Fruit fly (Drosophila melanogaster) whole organism, embryonic: ENCODE results near the gene CG17549.

Experiments used
- Ada2b ChIP-seq: fragments of 200-800 bp; sonication (Bioruptor generic); IDR thresholded peaks from 2 replicates; pipeline ENCODE4 v1.3.6; 2022; ENCODE audit warnings: missing biosample characterization, missing genetic modification characterization
- Atf3 ChIP-seq: fragments of 200-800 bp; sonication (Bioruptor generic); optimal IDR thresholded peaks from 3 replicates; lab custom pipeline; 2016; ENCODE audit warnings: missing biosample characterization, missing genetic modification characterization
- Blimp-1 ChIP-seq: fragments of 200-800 bp; sonication (Bioruptor generic); optimal IDR thresholded peaks from 3 replicates; lab custom pipeline; 2018; ENCODE audit warnings: missing biosample characterization, missing genetic modification characterization, mild to moderate bottlenecking, moderate library complexity, missing genetic modification reagents
- CG10274 ChIP-seq: fragments of 200-800 bp; sonication (Bioruptor generic); optimal IDR thresholded peaks from 3 replicates; lab custom pipeline; 2017; ENCODE audit warnings: missing biosample characterization, mild to moderate bottlenecking, missing genetic modification characterization
- CG14710 ChIP-seq: fragments of 200-800 bp; sonication (Bioruptor generic); optimal IDR thresholded peaks from 3 replicates; lab custom pipeline; 2019; ENCODE audit warnings: missing biosample characterization, mild to moderate bottlenecking, missing genetic modification characterization, moderate library complexity
- CG14860 ChIP-seq: fragments of 200-800 bp; sonication (Bioruptor generic); IDR thresholded peaks from 3 replicates; pipeline ENCODE4 v1.3.6; 2022; ENCODE audit warnings: missing biosample characterization, missing genetic modification characterization; ENCODE audit not compliant: partially characterized antibody
- CG15073 ChIP-seq: fragments of 200-800 bp; sonication (Bioruptor generic); optimal IDR thresholded peaks from 2 replicates; lab custom pipeline; 2016; ENCODE audit warnings: missing biosample characterization, missing genetic modification characterization
- CG17385 ChIP-seq: fragments of 200-800 bp; sonication (Bioruptor generic); optimal IDR thresholded peaks from 3 replicates; lab custom pipeline; 2018; ENCODE audit warnings: missing biosample characterization, mild to moderate bottlenecking, missing genetic modification characterization
- CG17568 ChIP-seq: fragments of 200-800 bp; sonication (Bioruptor generic); optimal IDR thresholded peaks from 2 replicates; lab custom pipeline; 2018; ENCODE audit warnings: missing biosample characterization, mild to moderate bottlenecking, missing genetic modification characterization, moderate library complexity
- CG18262 ChIP-seq: fragments of 200-800 bp; optimal IDR thresholded peaks from 3 replicates; lab custom pipeline; 2019; ENCODE audit warnings: missing biosample characterization, mild to moderate bottlenecking, missing genetic modification characterization, moderate library complexity
- CG2120 ChIP-seq: fragments of 200-800 bp; sonication (Bioruptor generic); optimal IDR thresholded peaks from 3 replicates; lab custom pipeline; 2016; ENCODE audit warnings: missing biosample characterization, missing genetic modification characterization
- CG2199 ChIP-seq: fragments of 200-800 bp; sonication (Bioruptor generic); IDR thresholded peaks from 3 replicates; pipeline ENCODE4 v1.3.6; 2022; ENCODE audit warnings: missing biosample characterization, missing genetic modification characterization
- CG3065 ChIP-seq: fragments of 200-800 bp; sonication (Bioruptor generic); optimal IDR thresholded peaks from 2 replicates; lab custom pipeline; 2016; ENCODE audit warnings: missing biosample characterization, missing genetic modification characterization
- CG5180 ChIP-seq: fragments of 200-800 bp; sonication (Bioruptor generic); optimal IDR thresholded peaks from 3 replicates; lab custom pipeline; 2017; ENCODE audit warnings: missing biosample characterization, missing genetic modification characterization, mild to moderate bottlenecking, moderate library complexity, missing genetic modification reagents
- CG7271 ChIP-seq: fragments of 200-800 bp; sonication (Bioruptor generic); optimal IDR thresholded peaks from 2 replicates; lab custom pipeline; 2018; ENCODE audit warnings: missing biosample characterization, mild to moderate bottlenecking, missing genetic modification characterization, moderate library complexity
- CG7372 ChIP-seq: fragments of 200-800 bp; sonication (Bioruptor generic); IDR thresholded peaks from 2 replicates; pipeline ENCODE4 v1.3.6; 2022; ENCODE audit warnings: missing biosample characterization, missing genetic modification characterization
- CG9727 ChIP-seq: fragments of 200-800 bp; sonication (Bioruptor generic); optimal IDR thresholded peaks from 3 replicates; lab custom pipeline; 2017; ENCODE audit warnings: missing biosample characterization, mild to moderate bottlenecking, missing genetic modification characterization
- CG9797 ChIP-seq: fragments of 200-800 bp; sonication (Bioruptor generic); optimal IDR thresholded peaks from 3 replicates; lab custom pipeline; 2018; ENCODE audit warnings: missing biosample characterization, mild to moderate bottlenecking, missing genetic modification characterization
- CTCF ChIP-seq: fragments of 200-800 bp; sonication (Bioruptor generic); optimal IDR thresholded peaks from 2 replicates; lab custom pipeline; 2017; ENCODE audit warnings: missing biosample characterization, mild to moderate bottlenecking, missing genetic modification characterization, moderate library complexity
- Camta ChIP-seq: fragments of 200-800 bp; sonication (Bioruptor generic); optimal IDR thresholded peaks from 2 replicates; lab custom pipeline; 2016; ENCODE audit warnings: missing biosample characterization, missing genetic modification characterization
- Deaf1 ChIP-seq: fragments of 200-800 bp; optimal IDR thresholded peaks from 3 replicates; lab custom pipeline; 2019; ENCODE audit warnings: missing biosample characterization, mild to moderate bottlenecking, missing genetic modification characterization, moderate library complexity
- Elba2 ChIP-seq: fragments of 200-800 bp; sonication (Bioruptor generic); optimal IDR thresholded peaks from 3 replicates; lab custom pipeline; 2016; ENCODE audit warnings: missing biosample characterization, missing genetic modification characterization
- Gug ChIP-seq: fragments of 200-800 bp; sonication (Bioruptor generic); IDR thresholded peaks from 4 replicates; pipeline ENCODE4 v1.3.6; 2022; ENCODE audit warnings: missing biosample characterization, missing genetic modification characterization
- HHEX ChIP-seq: fragments of 200-800 bp; sonication (Bioruptor generic); optimal IDR thresholded peaks from 3 replicates; lab custom pipeline; 2017; ENCODE audit warnings: missing biosample characterization, mild to moderate bottlenecking, missing genetic modification characterization, missing genetic modification reagents
- Med ChIP-seq: fragments of 200-800 bp; sonication (Bioruptor generic); peaks from one replicate; lab custom pipeline; 2016; ENCODE audit warnings: missing biosample characterization, missing genetic modification characterization, mild to moderate bottlenecking, inconsistent platforms, moderate library complexity
- Meics ChIP-seq: fragments of 200-800 bp; sonication (Bioruptor generic); optimal IDR thresholded peaks from 2 replicates; lab custom pipeline; 2017; ENCODE audit warnings: missing biosample characterization, mild to moderate bottlenecking, missing genetic modification characterization
- Pdp1 ChIP-seq, 2 experiments: fragments of 200-800 bp; sonication (Bioruptor generic); optimal IDR thresholded peaks; 3 replicates each; lab custom pipeline; 2016; ENCODE audit warnings: missing biosample characterization in 2 of 2, missing genetic modification characterization in 2 of 2, mild to moderate bottlenecking in 1 of 2, moderate library complexity in 1 of 2
- Scr ChIP-seq: fragments of 200-800 bp; sonication (Bioruptor generic); IDR thresholded peaks from 2 replicates; pipeline ENCODE4 v1.3.6; 2022; ENCODE audit warnings: missing biosample characterization, missing genetic modification characterization; ENCODE audit not compliant: partially characterized antibody
- Trl ChIP-seq, 3 experiments: fragments of >200 bp in 2 of 3; fragments of 200-800 bp in 1 of 3; sonication (Bioruptor generic) in 1 of 3; optimal IDR thresholded peaks; 2 replicates in 1 of 3; 3 replicates in 2 of 3; lab custom pipeline; 2016 to 2017; ENCODE audit warnings: missing biosample characterization in 1 of 3, missing genetic modification characterization in 1 of 3
- Vsx1 ChIP-seq: fragments of 200-800 bp; sonication (Bioruptor generic); optimal IDR thresholded peaks from 2 replicates; lab custom pipeline; 2017; ENCODE audit warnings: missing biosample characterization, mild to moderate bottlenecking, missing genetic modification characterization, missing genetic modification reagents
- ara ChIP-seq: fragments of 200-800 bp; sonication (Bioruptor generic); IDR thresholded peaks from 2 replicates; pipeline ENCODE4 v1.3.6; 2022; ENCODE audit warnings: missing biosample characterization, missing genetic modification characterization
- ato ChIP-seq: fragments of 200-800 bp; sonication (Bioruptor generic); IDR thresholded peaks from 2 replicates; pipeline ENCODE4 v1.3.6; 2022; ENCODE audit warnings: missing biosample characterization, missing genetic modification characterization; ENCODE audit not compliant: partially characterized antibody
- br ChIP-seq: fragments of >200 bp; optimal IDR thresholded peaks from 2 replicates; lab custom pipeline; 2017
- caup ChIP-seq: fragments of 200-800 bp; sonication (Bioruptor generic); optimal IDR thresholded peaks from 3 replicates; lab custom pipeline; 2017; ENCODE audit warnings: missing biosample characterization, mild to moderate bottlenecking, missing genetic modification characterization, moderate library complexity; ENCODE audit not compliant: severe bottlenecking
- da ChIP-seq: fragments of 200-800 bp; sonication (Bioruptor generic); optimal IDR thresholded peaks from 2 replicates; lab custom pipeline; 2016; ENCODE audit warnings: missing biosample characterization, missing genetic modification characterization
- danr ChIP-seq: fragments of 200-800 bp; sonication (Bioruptor generic); IDR thresholded peaks from 2 replicates; pipeline ENCODE4 v1.3.6; 2022; ENCODE audit warnings: missing biosample characterization, missing genetic modification characterization
- en ChIP-seq: fragments of 200-800 bp; sonication (Bioruptor generic); optimal IDR thresholded peaks from 2 replicates; lab custom pipeline; 2016; ENCODE audit warnings: missing biosample characterization, missing genetic modification characterization
- gt ChIP-seq: fragments of 200-800 bp; sonication (Bioruptor generic); IDR thresholded peaks from 2 replicates; pipeline ENCODE4 v1.3.6; 2022; ENCODE audit warnings: missing biosample characterization, missing genetic modification characterization
- hkb ChIP-seq, 2 experiments: fragments of 200-800 bp in 1 of 2; fragments of >200 bp in 1 of 2; sonication (Bioruptor generic) in 1 of 2; IDR thresholded peaks in 1 of 2; optimal IDR thresholded peaks in 1 of 2; 2 replicates each; pipeline versions ENCODE4 v1.3.6 to Lab custom; 2017 to 2022; ENCODE audit warnings: missing biosample characterization in 1 of 2, missing genetic modification characterization in 1 of 2
- kay ChIP-seq: fragments of 200-800 bp; sonication (Bioruptor generic); optimal IDR thresholded peaks from 2 replicates; lab custom pipeline; 2016; ENCODE audit warnings: missing biosample characterization, missing genetic modification characterization
- ken ChIP-seq: fragments of 200-800 bp; sonication (Bioruptor generic); IDR thresholded peaks from 3 replicates; pipeline ENCODE4 v1.3.6; 2022; ENCODE audit warnings: missing biosample characterization, missing genetic modification characterization
- mld ChIP-seq: fragments of 200-800 bp; sonication (Bioruptor generic); IDR thresholded peaks from 3 replicates; pipeline ENCODE4 v1.3.6; 2022; ENCODE audit warnings: missing biosample characterization, missing genetic modification characterization; ENCODE audit not compliant: partially characterized antibody
- otp ChIP-seq: fragments of 200-800 bp; sonication (Bioruptor generic); IDR thresholded peaks from 3 replicates; pipeline ENCODE4, ENCODE4 v1.3.6; 2022; ENCODE audit warnings: missing biosample characterization, missing genetic modification characterization
- psq ChIP-seq: fragments of 200-800 bp; sonication (Bioruptor generic); optimal IDR thresholded peaks from 2 replicates; lab custom pipeline; 2017; ENCODE audit warnings: missing biosample characterization, missing genetic modification characterization
- ranshi ChIP-seq: fragments of 200-800 bp; sonication (Bioruptor generic); IDR thresholded peaks from 2 replicates; pipeline ENCODE4 v1.3.6; 2022; ENCODE audit warnings: missing biosample characterization, missing genetic modification characterization
- ro ChIP-seq: fragments of 200-800 bp; sonication (Bioruptor generic); IDR thresholded peaks from 2 replicates; pipeline ENCODE4 v1.3.6; 2022; ENCODE audit warnings: missing biosample characterization, missing genetic modification characterization
- sd ChIP-seq: fragments of 200-800 bp; sonication (Bioruptor generic); optimal IDR thresholded peaks from 3 replicates; lab custom pipeline; 2018; ENCODE audit warnings: missing biosample characterization, mild to moderate bottlenecking, missing genetic modification characterization, moderate library complexity
- sens ChIP-seq: fragments of 200-800 bp; sonication (Bioruptor generic); peaks from one replicate; lab custom pipeline; 2016; ENCODE audit warnings: missing biosample characterization, missing genetic modification characterization
- shn ChIP-seq: fragments of 200-800 bp; sonication (Bioruptor generic); optimal IDR thresholded peaks from 3 replicates; lab custom pipeline; 2016; ENCODE audit warnings: missing biosample characterization, missing genetic modification characterization
- sob ChIP-seq: fragments of 200-800 bp; sonication (Bioruptor generic); IDR thresholded peaks from 2 replicates; pipeline ENCODE4 v1.3.6; 2022; ENCODE audit warnings: missing biosample characterization, missing genetic modification characterization
- zfh1 ChIP-seq: fragments of 200-800 bp; sonication (Bioruptor generic); IDR thresholded peaks from 3 replicates; pipeline ENCODE4 v1.3.6; 2022; ENCODE audit warnings: missing biosample characterization, missing genetic modification characterization

The CG17549 gene

dm6 chr2L:19393703-19394210 lies 3.9 kb upstream of the CG17549 start, which contains the start of gene CG31798 (continued):
- TF ChIP-seq CG2120 (GFP tag; lab: Kevin White, UChicago) (no peak), CG10274 (GFP tag; lab: Kevin White, UChicago) (no peak), CG17385 (no peak), shn (GFP tag; lab: Kevin White, UChicago) (no peak), CG9727 (GFP tag; lab: Kevin White, UChicago) (no peak), Vsx1 (GFP tag; lab: Kevin White, UChicago) (no peak), psq (GFP tag; lab: Kevin White, UChicago) (no peak), Med (peak; percentile 44), sd (tag; lab: Kevin White, UChicago) (no peak), Trl (optimal IDR thresholded peaks at IDR 0.05; lab: Kevin White, UChicago) (no peak), Trl (GFP tag; optimal IDR thresholded peaks at IDR 0.05; lab: Kevin White, UChicago) (no peak), CG14710 (tag; lab: Kevin White, UChicago) (no peak), CG2199 (GFP tag; lab: Robert Waterston, UW) (peak; percentile 87; the same call in 2 of the 3 replicates), sob (peak; percentile 39; the same call in 1 of the 2 replicates), CG7271 (tag; lab: Kevin White, UChicago) (no peak), Gug (no peak), CG14860 (GFP tag; lab: Robert Waterston, UW) (no peak), ken (GFP tag; lab: Robert Waterston, UW) (no peak), otp (GFP tag; lab: Robert Waterston, UW) (no peak), br (lab: Kevin White, UChicago) (no peak), CG18262 (no peak), Blimp-1 (GFP tag; lab: Kevin White, UChicago) (no peak), mld (GFP tag; lab: Robert Waterston, UW) (no peak), da (GFP tag; lab: Kevin White, UChicago) (no peak), ro (GFP tag; lab: Robert Waterston, UW) (no peak), en (GFP tag; lab: Kevin White, UChicago) (no peak), ato (GFP tag; lab: Robert Waterston, UW) (no peak), Atf3 (GFP tag; lab: Kevin White, UChicago) (no peak), CG17568 (GFP tag; lab: Kevin White, UChicago) (no peak), Pdp1 (GFP tag; optimal IDR thresholded peaks at IDR 0.05; lab: Kevin White, UChicago) (no peak), HHEX (no peak), hkb (optimal IDR thresholded peaks at IDR 0.05; lab: Kevin White, UChicago) (no peak), hkb (GFP tag; IDR thresholded peaks at IDR 0.05; lab: Robert Waterston, UW) (no peak)

DNA sequence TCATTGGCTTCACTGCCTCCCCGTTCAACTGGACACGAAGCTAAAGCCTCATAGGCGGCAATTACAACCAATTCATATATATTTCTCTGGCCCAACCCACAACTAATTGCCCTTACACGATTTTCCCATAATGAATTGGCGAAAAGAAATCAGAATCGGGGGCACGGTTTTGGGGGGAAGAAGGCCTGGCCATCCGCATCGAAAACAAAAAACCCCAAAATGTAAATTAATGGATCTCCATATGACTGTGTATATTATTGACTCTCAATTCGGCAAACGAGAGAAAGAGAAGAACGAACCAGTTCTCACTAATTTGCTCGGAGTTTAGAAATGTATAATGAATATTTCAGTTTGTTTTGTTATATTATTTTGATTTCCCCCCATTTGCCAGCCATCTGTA lies 909 bp downstream of the CG17549 start:
- peak; percentile 54 for TF ChIP-seq sens (GFP tag; lab: Kevin White, UChicago)
- no peak for TF ChIP-seq kay (GFP tag; lab: Kevin White, UChicago)
- no peak for TF ChIP-seq CG15073 (GFP tag; lab: Kevin White, UChicago)
- no peak for TF ChIP-seq danr (GFP tag; lab: Robert Waterston, UW)
- TF ChIP-seq Deaf1 (tag; lab: Kevin White, UChicago): no peak
- no peak for TF ChIP-seq CG3065 (GFP tag; lab: Kevin White, UChicago)
- no peak for TF ChIP-seq ara
- TF ChIP-seq Ada2b: no peak
- no peak for TF ChIP-seq CG9797
- TF ChIP-seq CG7372 (GFP tag; lab: Robert Waterston, UW): no peak
- no peak for TF ChIP-seq Camta (GFP tag; lab: Kevin White, UChicago)
- TF ChIP-seq Scr (GFP tag; lab: Robert Waterston, UW): no peak
- TF ChIP-seq CG17568 (GFP tag; lab: Kevin White, UChicago): no peak
- no peak for TF ChIP-seq gt (GFP tag; lab: Robert Waterston, UW)
- no peak for TF ChIP-seq CG17385
- TF ChIP-seq caup: no peak
- TF ChIP-seq CTCF: no peak
- TF ChIP-seq zfh1 (GFP tag; lab: Robert Waterston, UW): no peak
- TF ChIP-seq CG5180 (GFP tag; lab: Kevin White, UChicago): no peak
- TF ChIP-seq Meics (GFP tag; lab: Kevin White, UChicago): no peak
- no peak for TF ChIP-seq ranshi (GFP tag; lab: Robert Waterston, UW)
- TF ChIP-seq Elba2: no peak
- peak; percentile 48 for TF ChIP-seq Med
